Worm (Caenorhabditis elegans): ENCODE measurements around the gene F19F10.11.

F19F10.11 gene

DNA sequence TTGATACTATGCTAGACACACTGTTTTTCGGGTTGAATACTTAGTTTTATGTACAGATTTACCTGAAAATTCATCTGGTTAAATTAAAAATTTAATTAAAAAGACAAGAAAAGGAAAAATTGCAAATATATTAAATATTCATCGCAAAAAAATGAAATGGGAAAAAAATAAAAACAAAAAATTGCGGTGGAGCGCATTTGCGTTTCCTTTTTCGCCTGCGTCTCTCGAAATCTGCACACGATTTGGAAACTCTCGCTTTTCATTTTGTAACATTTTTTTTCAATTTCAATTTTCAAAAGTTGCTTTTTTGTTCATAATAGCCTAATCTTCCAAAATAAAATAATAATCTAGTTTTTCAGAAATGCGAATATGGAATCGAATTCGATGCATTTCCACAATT is at the start of gene F19F10.11, which contains the start of gene C50E3.5:
Gene F19F10.11 (minus strand): TSS at position 68 of the 400 bp plus-strand sequence.
Gene C50E3.5 (plus strand): TSS at position 360 of the 400 bp plus-strand sequence.
- TF ChIP-seq klf-2 (GFP tag; conservative IDR thresholded peaks at IDR 0.05) = no peak
- TF ChIP-seq med-1 (GFP tag; optimal IDR thresholded peaks at IDR 0.05; ENCODE audit: insufficient read depth) = no peak
- TF ChIP-seq flt-1 (GFP tag; IDR thresholded peaks at IDR 0.05) = no peak
- no peak for TF ChIP-seq ref-1 (GFP tag; conservative IDR thresholded peaks at IDR 0.05)
- no peak for TF ChIP-seq tab-1 (GFP tag; IDR thresholded peaks at IDR 0.05)
- TF ChIP-seq ztf-23 (GFP tag; IDR thresholded peaks at IDR 0.05) = no peak
- TF ChIP-seq ztf-29 (GFP tag; IDR thresholded peaks at IDR 0.05) = no peak
- no peak for TF ChIP-seq T22C8.4 (GFP tag; IDR thresholded peaks at IDR 0.05)
- TF ChIP-seq cog-1 (tag; optimal IDR thresholded peaks at IDR 0.05) = no peak

DNA sequence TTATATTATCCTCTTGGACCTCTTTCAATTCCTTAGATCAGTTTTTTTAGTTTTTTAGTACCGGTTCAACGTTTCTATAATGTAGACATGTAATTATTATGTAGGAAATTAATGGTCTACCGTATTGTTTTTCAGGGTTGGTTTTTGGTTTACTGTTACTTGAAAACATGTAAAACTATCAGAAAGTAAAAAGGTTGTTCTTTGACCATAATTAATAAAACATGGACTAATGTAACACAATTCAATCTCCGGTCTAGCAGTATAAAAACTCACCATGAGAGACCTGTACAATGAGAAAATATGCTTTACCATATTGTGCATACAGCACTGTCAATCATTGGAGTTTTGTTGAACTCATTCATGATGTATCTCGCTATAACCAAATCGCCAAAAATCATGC is 48.0 kb upstream of the F19F10.11 start, which contains the start of gene srd-29:
Gene srd-29 (plus strand): TSS at position 301 of the 400 bp plus-strand sequence.
- TF ChIP-seq cog-1 (tag; optimal IDR thresholded peaks at IDR 0.05) = no peak
- TF ChIP-seq tab-1 (GFP tag; IDR thresholded peaks at IDR 0.05) = no peak
- no peak for TF ChIP-seq flt-1 (GFP tag; IDR thresholded peaks at IDR 0.05)
- no peak for TF ChIP-seq ztf-29 (GFP tag; IDR thresholded peaks at IDR 0.05)

DNA sequence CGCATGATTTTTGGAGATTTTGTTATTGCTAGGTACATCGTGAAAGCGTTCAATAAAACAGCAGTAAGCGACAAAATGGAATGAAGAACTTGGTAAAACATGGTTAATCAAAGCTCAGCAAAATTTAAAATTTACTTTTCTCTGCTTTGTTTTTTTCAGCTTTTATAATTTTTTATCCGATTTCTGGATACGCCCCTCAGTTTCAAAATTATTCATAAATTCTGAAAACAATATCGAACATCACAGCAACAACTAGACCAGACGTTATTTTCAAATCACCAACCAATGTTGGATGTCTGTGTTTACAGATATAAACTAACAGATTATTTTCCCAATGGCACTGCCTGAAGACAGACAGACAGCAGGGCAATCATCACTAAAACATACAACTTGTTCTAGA is 47.2 kb upstream of the F19F10.11 start, which contains the start of gene srd-31:
Gene srd-31 (minus strand): TSS at position 101 of the 400 bp plus-strand sequence.
- TF ChIP-seq ztf-29 (GFP tag; IDR thresholded peaks at IDR 0.05) (no peak), cog-1 (tag; optimal IDR thresholded peaks at IDR 0.05) (no peak)

ce11 chrV:7631732-7632131 is 44.2 kb upstream of the F19F10.11 start, which contains the start of gene srd-25:
Gene srd-25 (plus strand): TSS chrV:7632032.
- TF ChIP-seq ref-1 (GFP tag; conservative IDR thresholded peaks at IDR 0.05) (no peak), ztf-29 (GFP tag; IDR thresholded peaks at IDR 0.05) (no peak), flt-1 (GFP tag; IDR thresholded peaks at IDR 0.05) (no peak), klf-2 (GFP tag; conservative IDR thresholded peaks at IDR 0.05) (no peak), ztf-23 (GFP tag; IDR thresholded peaks at IDR 0.05) (no peak), T22C8.4 (GFP tag; IDR thresholded peaks at IDR 0.05) (no peak), med-1 (GFP tag; optimal IDR thresholded peaks at IDR 0.05; ENCODE audit: insufficient read depth) (no peak), cog-1 (tag; optimal IDR thresholded peaks at IDR 0.05) (no peak), tab-1 (GFP tag; IDR thresholded peaks at IDR 0.05) (no peak)

- TF ChIP-seq T22C8.4 (GFP tag; IDR thresholded peaks at IDR 0.05) = no peak
- TF ChIP-seq cog-1 (tag; optimal IDR thresholded peaks at IDR 0.05) = no peak
- no peak for TF ChIP-seq ztf-23 (GFP tag; IDR thresholded peaks at IDR 0.05)
- TF ChIP-seq ref-1 (GFP tag; conservative IDR thresholded peaks at IDR 0.05) = no peak
- no peak for TF ChIP-seq flt-1 (GFP tag; IDR thresholded peaks at IDR 0.05)
- no peak for TF ChIP-seq klf-2 (GFP tag; conservative IDR thresholded peaks at IDR 0.05)
- TF ChIP-seq med-1 (GFP tag; optimal IDR thresholded peaks at IDR 0.05; ENCODE audit: insufficient read depth) = no peak
- TF ChIP-seq tab-1 (GFP tag; IDR thresholded peaks at IDR 0.05) = no peak
- no peak for TF ChIP-seq ztf-29 (GFP tag; IDR thresholded peaks at IDR 0.05)
Observed at ce11 chrV:7629504-7629903, 42.0 kb upstream of the F19F10.11 start, which contains the start of gene srd-30. Gene srd-30 (plus strand): TSS chrV:7629804.

DNA sequence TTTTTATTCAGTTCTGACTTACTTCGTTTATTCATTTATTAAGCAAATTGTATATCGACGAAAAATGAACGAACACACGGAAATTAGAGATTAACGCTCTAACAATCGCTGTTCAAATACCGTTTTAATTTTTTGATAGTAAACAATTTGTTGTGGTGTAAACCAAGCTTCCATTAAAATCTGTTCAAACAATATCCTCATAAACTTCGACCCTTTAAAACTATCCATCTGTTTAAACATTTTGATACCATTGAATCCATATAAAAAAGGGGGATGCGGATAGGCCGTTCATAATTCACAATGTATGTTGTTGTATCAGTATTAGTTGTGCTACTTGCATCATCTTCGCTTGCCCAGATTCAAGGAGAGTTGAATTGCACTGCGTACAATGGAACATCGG is 39.0 kb upstream of the F19F10.11 start, which contains the start of gene F07C4.6:
Gene F07C4.6 (plus strand): TSS at position 301 of the 400 bp plus-strand sequence.
- TF ChIP-seq cog-1 (tag; optimal IDR thresholded peaks at IDR 0.05) (no peak), ztf-23 (GFP tag; IDR thresholded peaks at IDR 0.05) (no peak), klf-2 (GFP tag; conservative IDR thresholded peaks at IDR 0.05) (no peak), flt-1 (GFP tag; IDR thresholded peaks at IDR 0.05) (no peak), T22C8.4 (GFP tag; IDR thresholded peaks at IDR 0.05) (no peak), tab-1 (GFP tag; IDR thresholded peaks at IDR 0.05) (no peak)

ce11 chrV:7624652-7625051 is 37.1 kb upstream of the F19F10.11 start, which contains the start of gene grsp-4:
Gene grsp-4 (plus strand): TSS chrV:7624952.
- TF ChIP-seq cog-1 (tag; optimal IDR thresholded peaks at IDR 0.05) = no peak
- TF ChIP-seq T22C8.4 (GFP tag; IDR thresholded peaks at IDR 0.05) = no peak
- no peak for TF ChIP-seq klf-2 (GFP tag; conservative IDR thresholded peaks at IDR 0.05)

DNA sequence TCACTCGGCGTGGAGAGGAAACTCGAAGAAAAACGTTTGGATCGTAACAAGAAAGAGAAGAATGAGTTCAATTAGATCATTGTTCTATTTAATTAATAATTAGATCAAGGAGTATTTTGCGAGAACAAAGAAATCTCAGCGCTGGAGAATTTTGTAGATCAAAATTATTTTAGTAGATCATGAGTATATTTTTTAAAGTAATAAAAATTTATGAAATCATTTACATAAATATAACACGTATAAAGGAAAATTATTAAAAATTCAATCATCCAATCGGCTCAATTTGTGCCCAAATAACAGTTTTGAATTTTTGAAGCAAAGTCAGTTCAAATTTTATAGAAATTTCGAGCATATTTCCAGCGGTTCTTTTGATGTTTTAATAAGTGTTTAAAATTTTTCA is 36.6 kb upstream of the F19F10.11 start, which contains the start of gene C50E3.13:
Gene C50E3.13 (minus strand): TSS at position 101 of the 400 bp plus-strand sequence.
- TF ChIP-seq klf-2 (GFP tag; conservative IDR thresholded peaks at IDR 0.05) (no peak), cog-1 (tag; optimal IDR thresholded peaks at IDR 0.05) (no peak), T22C8.4 (GFP tag; IDR thresholded peaks at IDR 0.05) (no peak), tab-1 (GFP tag; IDR thresholded peaks at IDR 0.05) (no peak), ztf-23 (GFP tag; IDR thresholded peaks at IDR 0.05) (no peak), ztf-29 (GFP tag; IDR thresholded peaks at IDR 0.05) (no peak), med-1 (GFP tag; optimal IDR thresholded peaks at IDR 0.05; ENCODE audit: insufficient read depth) (no peak), flt-1 (GFP tag; IDR thresholded peaks at IDR 0.05) (no peak), ref-1 (GFP tag; conservative IDR thresholded peaks at IDR 0.05) (no peak)

- TF ChIP-seq flt-1 (GFP tag; IDR thresholded peaks at IDR 0.05) = no peak
- TF ChIP-seq ztf-29 (GFP tag; IDR thresholded peaks at IDR 0.05) = no peak
- TF ChIP-seq ztf-23 (GFP tag; IDR thresholded peaks at IDR 0.05) = no peak
- no peak for TF ChIP-seq med-1 (GFP tag; optimal IDR thresholded peaks at IDR 0.05; ENCODE audit: insufficient read depth)
- no peak for TF ChIP-seq ref-1 (GFP tag; conservative IDR thresholded peaks at IDR 0.05)
- TF ChIP-seq klf-2 (GFP tag; conservative IDR thresholded peaks at IDR 0.05) = no peak
- TF ChIP-seq tab-1 (GFP tag; IDR thresholded peaks at IDR 0.05) = no peak
- TF ChIP-seq cog-1 (tag; optimal IDR thresholded peaks at IDR 0.05) = no peak
Observed at ce11 chrV:7622011-7622465, 34.5 kb upstream of the F19F10.11 start, which contains the start of gene C50E3.12. Gene C50E3.12 (minus strand): TSS chrV:7622061.

- TF ChIP-seq ref-1 (GFP tag; conservative IDR thresholded peaks at IDR 0.05) = no peak
- no peak for TF ChIP-seq flt-1 (GFP tag; IDR thresholded peaks at IDR 0.05)
- TF ChIP-seq T22C8.4 (GFP tag; IDR thresholded peaks at IDR 0.05) = no peak
- no peak for TF ChIP-seq klf-2 (GFP tag; conservative IDR thresholded peaks at IDR 0.05)
- TF ChIP-seq tab-1 (GFP tag; IDR thresholded peaks at IDR 0.05) = no peak
- TF ChIP-seq ztf-23 (GFP tag; IDR thresholded peaks at IDR 0.05) = no peak
- no peak for TF ChIP-seq med-1 (GFP tag; optimal IDR thresholded peaks at IDR 0.05; ENCODE audit: insufficient read depth)
- no peak for TF ChIP-seq cog-1 (tag; optimal IDR thresholded peaks at IDR 0.05)
- no peak for TF ChIP-seq ztf-29 (GFP tag; IDR thresholded peaks at IDR 0.05)
Observed at ce11 chrV:7618114-7618513, 30.6 kb upstream of the F19F10.11 start, which contains the start of gene C50E3.15. Gene C50E3.15 (plus strand): TSS chrV:7618414.

All from whole organism, midembryonic.